Fruit fly (Drosophila melanogaster) whole organism, wandering third instar larva: ENCODE measurements around the gene Sas-4.

Experiments
- Abd-B ChIP-seq: fragments of >200 bp; optimal IDR thresholded peaks from 2 replicates; lab custom pipeline; 2017; ENCODE audit warnings: missing biosample characterization, missing genetic modification characterization
- Dfd ChIP-seq: fragments of >200 bp; optimal IDR thresholded peaks from 2 replicates; lab custom pipeline; 2017; ENCODE audit warnings: missing biosample characterization, missing genetic modification characterization
- GATAd ChIP-seq: sonication (Bioruptor generic); optimal IDR thresholded peaks from 2 replicates; lab custom pipeline; 2016; ENCODE audit warnings: missing biosample characterization, missing genetic modification characterization
- Jra ChIP-seq: sonication (Bioruptor generic); optimal IDR thresholded peaks from 2 replicates; lab custom pipeline; 2016; ENCODE audit warnings: missing biosample characterization, missing genetic modification characterization
- Myc ChIP-seq: fragments of >200 bp; optimal IDR thresholded peaks from 2 replicates; lab custom pipeline; 2017
- Vsx2 ChIP-seq: fragments of 200-300, 225-300 bp; sonication (Bioruptor generic); optimal IDR thresholded peaks from 2 replicates; lab custom pipeline; 2018; ENCODE audit warnings: missing biosample characterization, missing genetic modification characterization; ENCODE audit not compliant: partially characterized antibody
- br ChIP-seq: fragments of 200-800 bp; sonication (Bioruptor generic); optimal IDR thresholded peaks from 2 replicates; lab custom pipeline; 2016; ENCODE audit warnings: missing biosample characterization, missing genetic modification characterization
- ey ChIP-seq: fragments of 200-800 bp; sonication (Bioruptor generic); optimal IDR thresholded peaks from 2 replicates; lab custom pipeline; 2016; ENCODE audit warnings: missing biosample characterization, missing genetic modification characterization
- foxo ChIP-seq, 2 experiments: fragments of 200-800 bp; sonication (Bioruptor generic); optimal IDR thresholded peaks; 2 replicates in 1 of 2; 3 replicates in 1 of 2; lab custom pipeline; 2016 to 2017; ENCODE audit warnings: missing biosample characterization in 2 of 2, missing genetic modification characterization in 2 of 2
- h ChIP-seq: fragments of 200-800 bp; sonication (Bioruptor generic); optimal IDR thresholded peaks from 3 replicates; lab custom pipeline; 2016; ENCODE audit warnings: missing biosample characterization, mild to moderate bottlenecking, missing genetic modification characterization
- psq ChIP-seq: fragments of 200-800 bp; sonication (Bioruptor generic); optimal IDR thresholded peaks from 3 replicates; lab custom pipeline; 2017; ENCODE audit warnings: missing biosample characterization, mild to moderate bottlenecking, missing genetic modification characterization, moderate library complexity
- rgr ChIP-seq: fragments of 200-800 bp; sonication (Bioruptor generic); optimal IDR thresholded peaks from 3 replicates; lab custom pipeline; 2016; ENCODE audit warnings: missing biosample characterization, mild to moderate bottlenecking, missing genetic modification characterization
- sv ChIP-seq: fragments of 200-800 bp; sonication (Bioruptor generic); optimal IDR thresholded peaks from 3 replicates; lab custom pipeline; 2016; ENCODE audit warnings: missing biosample characterization, missing genetic modification characterization
- tai ChIP-seq: sonication (Bioruptor generic); optimal IDR thresholded peaks from 2 replicates; lab custom pipeline; 2016; ENCODE audit warnings: missing biosample characterization, missing genetic modification characterization

DNA sequence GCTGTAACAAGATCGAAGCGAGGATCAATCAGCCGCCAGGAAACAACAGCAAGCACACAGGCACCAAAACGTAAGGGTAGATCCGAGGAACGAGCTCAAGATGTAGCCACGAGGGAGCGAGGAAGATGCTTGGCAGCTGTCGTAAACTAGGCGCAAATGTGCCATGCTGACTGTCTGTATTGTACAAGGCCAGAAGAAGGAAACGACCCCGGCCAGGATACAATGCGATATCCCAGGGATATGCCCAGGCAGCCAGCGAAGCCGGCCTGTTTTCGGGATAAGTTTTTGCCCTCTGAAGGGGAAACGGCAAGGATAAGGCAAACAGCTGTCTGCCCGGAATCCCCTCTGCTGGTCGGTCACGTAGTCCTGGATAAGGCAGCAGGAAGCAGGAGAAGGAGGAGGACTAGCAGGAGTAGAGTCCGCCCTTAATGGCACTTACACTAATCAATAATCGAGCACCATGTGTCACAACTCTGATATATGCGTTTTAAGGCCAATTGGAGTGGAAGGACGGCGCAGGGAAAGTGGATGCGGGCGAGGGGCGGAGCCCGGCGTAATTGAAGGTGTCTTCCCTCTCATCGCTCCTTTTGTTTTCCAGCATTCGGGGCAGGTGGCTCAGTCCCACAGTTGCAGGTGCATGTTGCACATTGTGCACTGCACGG lies 45.5 kb upstream of the Sas-4 start:
- TF ChIP-seq h (GFP tag; lab: Kevin White, UChicago) = no peak
- TF ChIP-seq sv (GFP tag; lab: Kevin White, UChicago) = no peak
- TF ChIP-seq Myc = no peak
- no peak for TF ChIP-seq psq (GFP tag; lab: Kevin White, UChicago)
- TF ChIP-seq Jra (GFP tag; lab: Kevin White, UChicago) = no peak
- no peak for TF ChIP-seq GATAd (GFP tag; lab: Kevin White, UChicago)
- no peak for TF ChIP-seq foxo (GFP tag; optimal IDR thresholded peaks at IDR 0.05; lab: Kevin White, UChicago)
- TF ChIP-seq Dfd (GFP tag; lab: Kevin White, UChicago) = no peak
- TF ChIP-seq tai = no peak
- TF ChIP-seq Abd-B (GFP tag; lab: Kevin White, UChicago) = no peak
- no peak for TF ChIP-seq ey (GFP tag; lab: Kevin White, UChicago)
- TF ChIP-seq Vsx2 (GFP tag; lab: Kevin White, UChicago) = no peak
- TF ChIP-seq rgr = no peak
- TF ChIP-seq br (GFP tag; lab: Kevin White, UChicago) = no peak
